Worm (Caenorhabditis elegans): ENCODE data around the gene F44G4.5.

Gene F44G4.5

ce11 chrII:8969251-8970183, 30.7 kb downstream of the F44G4.5 start, which contains the start of the genes szy-20 and C18E9.5 (continued):
- TF ChIP-seq daf-16 (GFP tag; optimal IDR thresholded peaks at IDR 0.05) (peak in 1 of 2 experiments; percentile 58), daf-16 (tag; optimal IDR thresholded peaks at IDR 0.05) (peak; percentile 11), attf-4 (tag; optimal IDR thresholded peaks at IDR 0.05) (no peak), daf-12 (tag; optimal IDR thresholded peaks at IDR 0.05) (no peak), dpl-1 (GFP tag; optimal IDR thresholded peaks at IDR 0.05) (peak; percentile 96), tag-97 (GFP tag; IDR thresholded peaks at IDR 0.05) (no peak), duxl-1 (tag; optimal IDR thresholded peaks at IDR 0.05; ENCODE audit: poor library complexity) (no peak), lsy-2 (tag; optimal IDR thresholded peaks at IDR 0.05) (peak; percentile 9 to 92), Y5F2A.4 (GFP tag; optimal IDR thresholded peaks at IDR 0.05) (no peak), pha-4 (GFP tag; IDR thresholded peaks at IDR 0.05) (peak; percentile 61), pha-4 (tag; optimal IDR thresholded peaks at IDR 0.05) (no peak), pqm-1 (tag; optimal IDR thresholded peaks at IDR 0.05) (peak; percentile 89), fos-1 (tag; optimal IDR thresholded peaks at IDR 0.05) (no peak), saeg-2 (GFP tag; IDR thresholded peaks at IDR 0.05) (0 out of 2 replicates have a peak, but pooled peaks have one; percentile 34), egl-43 (GFP tag; IDR thresholded peaks at IDR 0.05) (peak; percentile 68), hmg-1.1 (GFP tag; IDR thresholded peaks at IDR 0.05) (peak; percentile 70), ceh-20 (GFP tag; IDR thresholded peaks at IDR 0.05) (peak; percentile 48; the same call in 1 of the 2 replicates), nhr-28 (tag; optimal IDR thresholded peaks at IDR 0.05) (peak; percentile 20), ctbp-1 (GFP tag; IDR thresholded peaks at IDR 0.05) (peak; percentile 52; the same call in 1 of the 2 replicates), dmd-6 (GFP tag; IDR thresholded peaks at IDR 0.05) (peak; percentile 65)

ce11 chrII:8964835-8965234, 35.4 kb downstream of the F44G4.5 start, which contains the start of the genes ndub-3 and C18E9.2:
TSS of gene ndub-3 (minus strand) at chrII:8964890.
TSS of gene C18E9.2 (plus strand) at chrII:8965006.
- TF ChIP-seq nhr-25 (tag; optimal IDR thresholded peaks at IDR 0.05; ENCODE audit: borderline replicate concordance, insufficient read depth), result no peak
- TF ChIP-seq lir-3 (tag; optimal IDR thresholded peaks at IDR 0.05), result no peak
- peak in 1 of 2 experiments; percentile 87 for TF ChIP-seq unc-62 (GFP tag; optimal IDR thresholded peaks at IDR 0.05 in 1 of 2)
- TF ChIP-seq unc-62 (tag; optimal IDR thresholded peaks at IDR 0.05), result no peak
- no peak for TF ChIP-seq tra-1 (GFP tag; IDR thresholded peaks at IDR 0.05)
- TF ChIP-seq R02D3.7 (tag; optimal IDR thresholded peaks at IDR 0.05), result peak; percentile 78
- no peak for TF ChIP-seq dmd-8 (GFP tag; IDR thresholded peaks at IDR 0.05)
- peak in 1 of 2 experiments; percentile 13 for TF ChIP-seq hif-1 (tag; optimal IDR thresholded peaks at IDR 0.05)
- no peak for TF ChIP-seq T20F7.1 (GFP tag; optimal IDR thresholded peaks at IDR 0.05)
- TF ChIP-seq mep-1 (tag; optimal IDR thresholded peaks at IDR 0.05), result peak; percentile 53
- peak; percentile 32 for TF ChIP-seq hlh-11 (tag; optimal IDR thresholded peaks at IDR 0.05)
- TF ChIP-seq lsy-2 (tag; optimal IDR thresholded peaks at IDR 0.05), result peak in 1 of 2 experiments; percentile 62
- peak; percentile 65 for TF ChIP-seq hlh-30 (tag; optimal IDR thresholded peaks at IDR 0.05; ENCODE audit: insufficient read depth)
- no peak for TF ChIP-seq nhr-48 (tag; optimal IDR thresholded peaks at IDR 0.05)
- TF ChIP-seq saeg-2 (GFP tag; IDR thresholded peaks at IDR 0.05), result no peak
- peak; percentile 63 for TF ChIP-seq mes-2 (tag; optimal IDR thresholded peaks at IDR 0.05; ENCODE audit: poor library complexity, severe bottlenecking)
- no peak for TF ChIP-seq cey-2 (tag; optimal IDR thresholded peaks at IDR 0.05; ENCODE audit: borderline replicate concordance, insufficient read depth)
- no peak for TF ChIP-seq F49E8.2 (tag; optimal IDR thresholded peaks at IDR 0.05; ENCODE audit: borderline replicate concordance)
- TF ChIP-seq ceh-28 (tag; optimal IDR thresholded peaks at IDR 0.05), result no peak
- no peak for TF ChIP-seq nhr-11 (tag; optimal IDR thresholded peaks at IDR 0.05)
- no peak for TF ChIP-seq Y105C5A.15 (GFP tag; IDR thresholded peaks at IDR 0.05)
- no peak for TF ChIP-seq zip-11 (GFP tag; IDR thresholded peaks at IDR 0.05)
- TF ChIP-seq F10B5.3 (tag; optimal IDR thresholded peaks at IDR 0.05), result no peak
- TF ChIP-seq dpl-1 (GFP tag; optimal IDR thresholded peaks at IDR 0.05), result peak; percentile 27
- TF ChIP-seq lin-13 (GFP tag; optimal IDR thresholded peaks at IDR 0.05), result no peak
- TF ChIP-seq ama-1 (optimal IDR thresholded peaks at IDR 0.05), result no peak
- TF ChIP-seq F26F4.8 (GFP tag; conservative IDR thresholded peaks at IDR 0.05), result no peak
- TF ChIP-seq T26A8.4 (GFP tag; IDR thresholded peaks at IDR 0.05), result no peak
- no peak for TF ChIP-seq F44E2.7 (GFP tag; IDR thresholded peaks at IDR 0.05)
- TF ChIP-seq lin-38 (GFP tag; IDR thresholded peaks at IDR 0.05), result no peak
- no peak for TF ChIP-seq aha-1 (tag)

All from whole organism, L4 larva.